Fruit fly (Drosophila melanogaster) whole organism, embryonic: ENCODE measurements around the gene CG32650.
A peak's percentile ranks its signal among the peaks of the same experiment; 100 is the strongest.

Experiments
- Atf6 ChIP-seq: fragments of 200-800 bp; sonication (Bioruptor generic); IDR thresholded peaks from 2 replicates; pipeline ENCODE4 v1.3.6; 2022; ENCODE audit warnings: missing biosample characterization, missing genetic modification characterization
- Bgb ChIP-seq: fragments of 200-800 bp; sonication (Bioruptor generic); IDR thresholded peaks from 2 replicates; pipeline ENCODE4 v1.3.6; 2022; ENCODE audit warnings: missing biosample characterization, missing genetic modification characterization; ENCODE audit not compliant: partially characterized antibody
- CG11723 ChIP-seq: fragments of 200-800 bp; sonication (Bioruptor generic); optimal IDR thresholded peaks from 2 replicates; lab custom pipeline; 2017; ENCODE audit warnings: missing biosample characterization, mild to moderate bottlenecking, missing genetic modification characterization
- CG12155 ChIP-seq: fragments of 200-800 bp; sonication (Bioruptor generic); optimal IDR thresholded peaks from 3 replicates; lab custom pipeline; 2016; ENCODE audit warnings: missing biosample characterization, missing genetic modification characterization
- CG12769 ChIP-seq: fragments of 200-800 bp; sonication (Bioruptor generic); optimal IDR thresholded peaks from 2 replicates; lab custom pipeline; 2019; ENCODE audit warnings: missing biosample characterization, mild to moderate bottlenecking, missing genetic modification characterization, moderate library complexity
- CG14050 ChIP-seq: fragments of 200-800 bp; sonication (Bioruptor generic); IDR thresholded peaks from 3 replicates; pipeline ENCODE4 v1.3.6; 2022; ENCODE audit warnings: missing biosample characterization, missing genetic modification characterization
- CG14441 ChIP-seq: fragments of 200-800 bp; sonication (Bioruptor generic); IDR thresholded peaks from 2 replicates; pipeline ENCODE4 v1.3.6; 2022; ENCODE audit warnings: missing biosample characterization, missing genetic modification characterization
- CG15269 ChIP-seq: fragments of 200-800 bp; sonication (Bioruptor generic); optimal IDR thresholded peaks from 2 replicates; lab custom pipeline; 2018; ENCODE audit warnings: missing biosample characterization, mild to moderate bottlenecking, missing genetic modification characterization, moderate library complexity
- CG16813 ChIP-seq: fragments of 200-800 bp; sonication (Bioruptor generic); IDR thresholded peaks from 3 replicates; pipeline ENCODE4 v1.3.6; 2022; ENCODE audit warnings: missing biosample characterization, missing genetic modification characterization; ENCODE audit not compliant: partially characterized antibody
- CG17328 ChIP-seq: fragments of 200-800 bp; sonication (Bioruptor generic); IDR thresholded peaks from 2 replicates; pipeline ENCODE4 v1.3.6; 2022; ENCODE audit warnings: missing biosample characterization, missing genetic modification characterization
- CG18476 ChIP-seq: fragments of 200-800 bp; sonication (Bioruptor generic); optimal IDR thresholded peaks from 2 replicates; lab custom pipeline; 2016; ENCODE audit warnings: missing biosample characterization, mild to moderate bottlenecking, missing genetic modification characterization
- CG2678 ChIP-seq: fragments of 200-800 bp; sonication (Bioruptor generic); optimal IDR thresholded peaks from 3 replicates; lab custom pipeline; 2019; ENCODE audit warnings: missing biosample characterization, mild to moderate bottlenecking, missing genetic modification characterization, moderate library complexity
- CG30431 ChIP-seq: fragments of 200-800 bp; sonication (Bioruptor generic); optimal IDR thresholded peaks from 2 replicates; lab custom pipeline; 2017; ENCODE audit warnings: missing biosample characterization, missing genetic modification characterization
- CG31224 ChIP-seq: fragments of 200-800 bp; sonication (Bioruptor generic); IDR thresholded peaks from 2 replicates; pipeline ENCODE4 v1.3.6; 2022; ENCODE audit warnings: missing biosample characterization, missing genetic modification characterization
- CG33213 ChIP-seq: fragments of 200-800 bp; sonication (Bioruptor generic); optimal IDR thresholded peaks from 3 replicates; lab custom pipeline; 2016; ENCODE audit warnings: missing biosample characterization, missing genetic modification characterization
- CG4424 ChIP-seq: fragments of 200-800 bp; sonication (Bioruptor generic); optimal IDR thresholded peaks from 3 replicates; lab custom pipeline; 2016; ENCODE audit warnings: missing biosample characterization, missing genetic modification characterization
- CG7987 ChIP-seq: fragments of 200-800 bp; sonication (Bioruptor generic); optimal IDR thresholded peaks from 2 replicates; lab custom pipeline; 2018; ENCODE audit warnings: missing biosample characterization, mild to moderate bottlenecking, missing genetic modification characterization, moderate library complexity
- Deaf1 ChIP-seq: fragments of 200-800 bp; optimal IDR thresholded peaks from 3 replicates; lab custom pipeline; 2019; ENCODE audit warnings: missing biosample characterization, mild to moderate bottlenecking, missing genetic modification characterization, moderate library complexity
- E2f2 ChIP-seq: fragments of 200-800 bp; sonication (Bioruptor generic); IDR thresholded peaks from 2 replicates; pipeline ENCODE4 v1.3.6; 2022; ENCODE audit warnings: missing biosample characterization, missing genetic modification characterization
- Fer2 ChIP-seq: fragments of 200-800 bp; sonication (Bioruptor generic); optimal IDR thresholded peaks from 2 replicates; lab custom pipeline; 2018; ENCODE audit warnings: missing biosample characterization, mild to moderate bottlenecking, missing genetic modification characterization, moderate library complexity
- Gsc ChIP-seq: fragments of 200-800 bp; sonication (Bioruptor generic); IDR thresholded peaks from 2 replicates; pipeline ENCODE4 v1.3.6; 2022; ENCODE audit warnings: missing biosample characterization, missing genetic modification characterization
- H2.0 ChIP-seq: fragments of 200-800 bp; sonication (Bioruptor generic); IDR thresholded peaks from 2 replicates; pipeline ENCODE4 v1.3.6; 2022; ENCODE audit warnings: missing biosample characterization, missing genetic modification characterization
- NFAT ChIP-seq: fragments of 200-800 bp; sonication (Bioruptor generic); IDR thresholded peaks from 2 replicates; pipeline ENCODE4 v1.3.6; 2022; ENCODE audit warnings: missing biosample characterization, missing genetic modification characterization
- Ravus ChIP-seq: fragments of 200-800 bp; sonication (Bioruptor generic); IDR thresholded peaks from 2 replicates; pipeline ENCODE4 v1.3.6; 2022; ENCODE audit warnings: missing biosample characterization, missing genetic modification characterization
- Scr ChIP-seq: fragments of 200-800 bp; sonication (Bioruptor generic); IDR thresholded peaks from 2 replicates; pipeline ENCODE4 v1.3.6; 2022; ENCODE audit warnings: missing biosample characterization, missing genetic modification characterization; ENCODE audit not compliant: partially characterized antibody
- Stat92E ChIP-seq, 3 experiments: fragments of >200 bp in 2 of 3; fragments of 200-800 bp in 1 of 3; sonication (Bioruptor generic) in 1 of 3; optimal IDR thresholded peaks; 2 replicates each; lab custom pipeline; 2017 to 2019; ENCODE audit warnings: missing biosample characterization in 3 of 3, missing genetic modification characterization in 3 of 3, mild to moderate bottlenecking in 1 of 3, moderate library complexity in 1 of 3
- ab ChIP-seq: fragments of 200-800 bp; sonication (Bioruptor generic); optimal IDR thresholded peaks from 2 replicates; lab custom pipeline; 2016; ENCODE audit warnings: missing biosample characterization, missing genetic modification characterization
- ara ChIP-seq: fragments of 200-800 bp; sonication (Bioruptor generic); IDR thresholded peaks from 2 replicates; pipeline ENCODE4 v1.3.6; 2022; ENCODE audit warnings: missing biosample characterization, missing genetic modification characterization
- bcd ChIP-seq: fragments of 200-800 bp; sonication (Bioruptor generic); optimal IDR thresholded peaks from 2 replicates; lab custom pipeline; 2017; ENCODE audit warnings: missing biosample characterization, mild to moderate bottlenecking, missing genetic modification characterization
- chif ChIP-seq, 2 experiments: fragments of 200-800 bp; sonication (Bioruptor generic); optimal IDR thresholded peaks; 3 replicates each; lab custom pipeline; 2016; ENCODE audit warnings: missing biosample characterization in 2 of 2, missing genetic modification characterization in 2 of 2
- croc ChIP-seq: fragments of 200-800 bp; sonication (Bioruptor generic); conservative IDR thresholded peaks from 3 replicates; pipeline ENCODE4 v1.3.6; 2022; ENCODE audit warnings: missing biosample characterization, missing genetic modification characterization
- dati ChIP-seq: fragments of 200-800 bp; sonication (Bioruptor generic); IDR thresholded peaks from 2 replicates; pipeline ENCODE4 v1.3.6; 2022; ENCODE audit warnings: missing biosample characterization, missing genetic modification characterization
- hbn ChIP-seq: fragments of 200-800 bp; sonication (Bioruptor generic); IDR thresholded peaks from 2 replicates; pipeline ENCODE4 v1.3.6; 2022; ENCODE audit warnings: missing biosample characterization, missing genetic modification characterization; ENCODE audit not compliant: partially characterized antibody
- hth ChIP-seq: fragments of >200 bp; optimal IDR thresholded peaks from 2 replicates; lab custom pipeline; 2017; ENCODE audit warnings: inconsistent platforms
- jumu ChIP-seq: fragments of 200-800 bp; sonication (Bioruptor generic); optimal IDR thresholded peaks from 3 replicates; lab custom pipeline; 2016; ENCODE audit warnings: missing biosample characterization, missing genetic modification characterization
- lilli ChIP-seq: fragments of 200-800 bp; sonication (Bioruptor generic); optimal IDR thresholded peaks from 3 replicates; lab custom pipeline; 2016; ENCODE audit warnings: missing biosample characterization, missing genetic modification characterization
- maf-S ChIP-seq: fragments of 200-800 bp; sonication (Bioruptor generic); optimal IDR thresholded peaks from 2 replicates; lab custom pipeline; 2016; ENCODE audit warnings: missing biosample characterization, missing genetic modification characterization
- nerfin-1 ChIP-seq: fragments of 200-800 bp; sonication (Bioruptor generic); optimal IDR thresholded peaks from 3 replicates; lab custom pipeline; 2019; ENCODE audit warnings: missing biosample characterization, mild to moderate bottlenecking, missing genetic modification characterization, moderate library complexity
- odd ChIP-seq: fragments of 200-800 bp; sonication (Bioruptor generic); optimal IDR thresholded peaks from 2 replicates; lab custom pipeline; 2017; ENCODE audit warnings: missing biosample characterization, mild to moderate bottlenecking, missing genetic modification characterization
- phol ChIP-seq: fragments of 200-800 bp; sonication (Bioruptor generic); optimal IDR thresholded peaks from 3 replicates; lab custom pipeline; 2018; ENCODE audit warnings: missing biosample characterization, mild to moderate bottlenecking, missing genetic modification characterization, moderate library complexity
- rib ChIP-seq: fragments of 200-800 bp; sonication (Bioruptor generic); IDR thresholded peaks from 2 replicates; pipeline ENCODE4 v1.3.6; 2022; ENCODE audit warnings: missing biosample characterization, missing genetic modification characterization
- salm ChIP-seq: fragments of 200-800 bp; sonication (Bioruptor generic); optimal IDR thresholded peaks from 2 replicates; lab custom pipeline; 2018; ENCODE audit warnings: missing biosample characterization, mild to moderate bottlenecking, missing genetic modification characterization
- sens ChIP-seq: fragments of 200-800 bp; sonication (Bioruptor generic); peaks from one replicate; lab custom pipeline; 2016; ENCODE audit warnings: missing biosample characterization, missing genetic modification characterization
- seq ChIP-seq: fragments of 200-800 bp; sonication (Bioruptor generic); IDR thresholded peaks from 2 replicates; pipeline ENCODE4 v1.3.6; 2022; ENCODE audit warnings: missing biosample characterization, missing genetic modification characterization
- slou ChIP-seq: fragments of 200-800 bp; sonication (Bioruptor generic); optimal IDR thresholded peaks from 3 replicates; lab custom pipeline; 2016; ENCODE audit warnings: missing biosample characterization, missing genetic modification characterization
- tap ChIP-seq: fragments of 200-800 bp; optimal IDR thresholded peaks from 3 replicates; lab custom pipeline; 2019; ENCODE audit warnings: missing biosample characterization, mild to moderate bottlenecking, missing genetic modification characterization, moderate library complexity
- toy ChIP-seq: fragments of 200-800 bp; sonication (Bioruptor generic); IDR thresholded peaks from 2 replicates; pipeline ENCODE4 v1.3.6; 2022; ENCODE audit warnings: missing biosample characterization, missing genetic modification characterization
- vnd ChIP-seq: fragments of 200-800 bp; sonication (Bioruptor generic); IDR thresholded peaks from 3 replicates; pipeline ENCODE4 v1.3.6; 2022; ENCODE audit warnings: missing biosample characterization, missing genetic modification characterization; ENCODE audit not compliant: partially characterized antibody
- wek ChIP-seq: fragments of 200-800 bp; sonication (Bioruptor generic); optimal IDR thresholded peaks from 3 replicates; lab custom pipeline; 2018; ENCODE audit warnings: missing biosample characterization, mild to moderate bottlenecking, missing genetic modification characterization, moderate library complexity

The CG32650 gene

dm6 chrX:12909577-12910426 is 11.3 kb upstream of the CG32650 start, which contains the start of the genes Brms1 and CG4645 (continued):
- TF ChIP-seq wek, result no peak
- no peak for TF ChIP-seq CG17328 (GFP tag; lab: Robert Waterston, UW)
- TF ChIP-seq Scr (GFP tag; lab: Robert Waterston, UW), result peak; percentile 44
- no peak for TF ChIP-seq Atf6 (GFP tag; lab: Robert Waterston, UW)
- peak; percentile 66 for TF ChIP-seq CG4424
- TF ChIP-seq odd (GFP tag; lab: Kevin White, UChicago), result no peak
- TF ChIP-seq slou (GFP tag; lab: Kevin White, UChicago), result peak; percentile 43
- no peak for TF ChIP-seq Stat92E (GFP tag; optimal IDR thresholded peaks at IDR 0.05; lab: Kevin White, UChicago)
- TF ChIP-seq CG14441 (GFP tag; lab: Robert Waterston, UW), result peak; percentile 28; the same call in 1 of the 2 replicates
- TF ChIP-seq tap (tag; lab: Kevin White, UChicago), result no peak
- no peak for TF ChIP-seq salm (tag; lab: Kevin White, UChicago)
- no peak for TF ChIP-seq Deaf1 (tag; lab: Kevin White, UChicago)
- TF ChIP-seq lilli (GFP tag; lab: Kevin White, UChicago), result peak; percentile 63
- TF ChIP-seq hth, result no peak
- TF ChIP-seq CG7987, result no peak
- peak; percentile 66 for TF ChIP-seq CG2678 (tag; lab: Kevin White, UChicago)
- no peak for TF ChIP-seq CG33213 (GFP tag; lab: Kevin White, UChicago)
- TF ChIP-seq H2.0 (GFP tag; lab: Robert Waterston, UW), result no peak
- peak; percentile 33; the same call in 1 of the 2 replicates for TF ChIP-seq Bgb (GFP tag; lab: Robert Waterston, UW)
- no peak for TF ChIP-seq CG30431 (GFP tag; lab: Kevin White, UChicago)
- TF ChIP-seq Ravus (GFP tag; lab: Robert Waterston, UW), result no peak
- TF ChIP-seq toy (GFP tag; lab: Robert Waterston, UW), result no peak
- TF ChIP-seq CG12769, result no peak
- peak; percentile 88 for TF ChIP-seq sens (GFP tag; lab: Kevin White, UChicago)
- peak; percentile 32 for TF ChIP-seq CG12155
- TF ChIP-seq dati (GFP tag; lab: Robert Waterston, UW), result no peak
- no peak for TF ChIP-seq CG31224
- TF ChIP-seq Gsc (GFP tag; lab: Robert Waterston, UW), result no peak
- no peak for TF ChIP-seq rib (GFP tag; lab: Robert Waterston, UW)
- no peak for TF ChIP-seq jumu
- TF ChIP-seq E2f2 (GFP tag; lab: Robert Waterston, UW), result peak; percentile 12; the same call in 1 of the 2 replicates
- peak; percentile 68 for TF ChIP-seq phol (tag; lab: Kevin White, UChicago)
- no peak for TF ChIP-seq CG14050 (GFP tag; lab: Robert Waterston, UW)
- TF ChIP-seq NFAT, result peak; percentile 68
- 0 out of 3 replicates have a peak, but pooled peaks have one; percentile 20 for TF ChIP-seq croc (GFP tag; lab: Robert Waterston, UW)
- TF ChIP-seq hbn (GFP tag; lab: Robert Waterston, UW), result no peak
- peak; percentile 23 for TF ChIP-seq Fer2 (tag; lab: Kevin White, UChicago)
- peak; percentile 55 for TF ChIP-seq bcd (GFP tag; lab: Kevin White, UChicago)
- TF ChIP-seq ab (GFP tag; lab: Kevin White, UChicago), result no peak
- peak; percentile 31 for TF ChIP-seq nerfin-1 (tag; lab: Kevin White, UChicago)
- TF ChIP-seq maf-S (GFP tag; lab: Kevin White, UChicago), result no peak
- TF ChIP-seq seq (GFP tag; lab: Robert Waterston, UW), result no peak
- TF ChIP-seq CG16813, result 0 out of 3 replicates have a peak, but pooled peaks have one; percentile 25
- 0 out of 3 replicates have a peak, but pooled peaks have one; percentile 17 for TF ChIP-seq vnd
- no peak for TF ChIP-seq CG18476 (GFP tag; lab: Kevin White, UChicago)
- peak; percentile 58 for TF ChIP-seq CG15269 (tag; lab: Kevin White, UChicago)
- peak; percentile 35 for TF ChIP-seq CG11723 (GFP tag; lab: Kevin White, UChicago)
- peak in 1 of 2 experiments; percentile 5 for TF ChIP-seq chif (GFP tag; optimal IDR thresholded peaks at IDR 0.05; lab: Kevin White, UChicago)
- TF ChIP-seq ara (GFP tag; lab: Robert Waterston, UW), result no peak
